Worm (Caenorhabditis elegans) whole organism, L1 larva: ENCODE data around the gene smg-8.

Experiments
- C16A3.4 ChIP-seq: fragments of 150-350 bp; optimal IDR thresholded peaks from 2 replicates; lab custom pipeline; 2014; ENCODE audit warnings: missing biosample characterization, missing genetic modification characterization
- F16B12.6 ChIP-seq: fragments of 150-350 bp; optimal IDR thresholded peaks from 2 replicates; lab custom pipeline; 2014; ENCODE audit warnings: missing biosample characterization, missing genetic modification characterization
- Y116A8C.19 ChIP-seq: sonication (generic microtip); optimal IDR thresholded peaks from 2 replicates; lab custom pipeline; 2016; ENCODE audit warnings: missing compliant biosample characterization, missing genetic modification characterization, borderline replicate concordance
- aha-1 ChIP-seq: fragments of 150-350 bp; optimal IDR thresholded peaks from 2 replicates; lab custom pipeline; 2014; ENCODE audit warnings: missing biosample characterization, missing genetic modification characterization
- aly-2 ChIP-seq: fragments of 150-350 bp; optimal IDR thresholded peaks from 2 replicates; lab custom pipeline; 2014; ENCODE audit warnings: missing biosample characterization, missing genetic modification characterization
- ama-1 ChIP-seq: fragments of 150-350 bp; optimal IDR thresholded peaks from 2 replicates; lab custom pipeline; 2014
- blmp-1 ChIP-seq: fragments of 150-350 bp; optimal IDR thresholded peaks from 2 replicates; lab custom pipeline; 2014; ENCODE audit warnings: missing biosample characterization, missing genetic modification characterization
- ceh-8 ChIP-seq: fragments of 200-800 bp; sonication (Bioruptor generic); optimal IDR thresholded peaks from 2 replicates; lab custom pipeline; 2018; ENCODE audit warnings: mild to moderate bottlenecking, missing genetic modification characterization, moderate library complexity, missing compliant biosample characterization
- ceh-82 ChIP-seq, 3 experiments: fragments of 150-350 bp in 1 of 3; sonication (generic microtip) in 2 of 3; optimal IDR thresholded peaks; 2 replicates each; lab custom pipeline; 2014 to 2017; ENCODE audit warnings: missing biosample characterization in 3 of 3, missing genetic modification characterization in 3 of 3
- ceh-88 ChIP-seq: fragments of 200-800 bp; sonication (Bioruptor generic); IDR thresholded peaks from 2 replicates; pipeline ENCODE4 v1.3.6; 2022; ENCODE audit warnings: missing genetic modification characterization, missing compliant biosample characterization
- ces-1 ChIP-seq: fragments of 150-350 bp; optimal IDR thresholded peaks from 2 replicates; lab custom pipeline; 2014; ENCODE audit warnings: missing biosample characterization, missing genetic modification reagents, missing genetic modification characterization
- dpl-1 ChIP-seq, 3 experiments: fragments of 150-350 bp in 2 of 3; sonication (generic microtip) in 1 of 3; optimal IDR thresholded peaks; 2 replicates each; lab custom pipeline; 2014 to 2017; ENCODE audit warnings: missing biosample characterization in 3 of 3, missing genetic modification characterization in 3 of 3, missing genetic modification reagents in 3 of 3
- efl-3 ChIP-seq: fragments of 200-800 bp; sonication (Bioruptor generic); optimal IDR thresholded peaks from 2 replicates; lab custom pipeline; 2018; ENCODE audit warnings: mild to moderate bottlenecking, missing genetic modification characterization, missing compliant biosample characterization
- egl-13 ChIP-seq: sonication (generic microtip); optimal IDR thresholded peaks from 2 replicates; lab custom pipeline; 2016; ENCODE audit warnings: missing genotype, missing genetic modification reagents, missing genetic modification characterization, missing compliant biosample characterization
- egl-27 ChIP-seq, 2 experiments: fragments of 150-350 bp in 1 of 2; sonication (generic microtip); optimal IDR thresholded peaks; 3 replicates each; lab custom pipeline; 2017 to 2018; ENCODE audit warnings: missing biosample characterization in 2 of 2, missing genetic modification characterization in 2 of 2, missing genetic modification reagents in 2 of 2
- ets-5 ChIP-seq: fragments of 200-800 bp; sonication (Bioruptor generic); IDR thresholded peaks from 2 replicates; pipeline ENCODE4 v1.3.6; 2022; ENCODE audit warnings: missing genetic modification characterization, missing compliant biosample characterization
- fkh-4 ChIP-seq: sonication (generic microtip); optimal IDR thresholded peaks from 2 replicates; lab custom pipeline; 2016; ENCODE audit warnings: missing compliant biosample characterization, missing genetic modification characterization, borderline replicate concordance
- jun-1 ChIP-seq: fragments of 150-350 bp; optimal IDR thresholded peaks from 2 replicates; lab custom pipeline; 2014; ENCODE audit warnings: missing biosample characterization, missing genetic modification reagents, missing genetic modification characterization
- lin-15B ChIP-seq: fragments of 150-350 bp; sonication (generic microtip); optimal IDR thresholded peaks from 3 replicates; lab custom pipeline; 2014; ENCODE audit warnings: missing biosample characterization, missing genetic modification characterization
- lin-35 ChIP-seq, 2 experiments: fragments of 150-350 bp; optimal IDR thresholded peaks; 2 replicates each; lab custom pipeline; 2014; ENCODE audit warnings: missing biosample characterization in 2 of 2, missing genetic modification characterization in 2 of 2, missing genetic modification reagents in 2 of 2
- lin-39 ChIP-seq: fragments of 150-350 bp; optimal IDR thresholded peaks from 2 replicates; lab custom pipeline; 2014; ENCODE audit warnings: missing biosample characterization, missing genetic modification reagents, missing genetic modification characterization
- lir-3 ChIP-seq: sonication (generic microtip); optimal IDR thresholded peaks from 2 replicates; lab custom pipeline; 2016; ENCODE audit warnings: mild to moderate bottlenecking, missing genetic modification characterization, moderate library complexity, missing compliant biosample characterization; ENCODE audit not compliant: poor library complexity
- lsy-2 ChIP-seq, 2 experiments: fragments of 150-350 bp; optimal IDR thresholded peaks; 2 replicates each; lab custom pipeline; 2014; ENCODE audit warnings: missing biosample characterization in 2 of 2, missing genetic modification characterization in 2 of 2
- mep-1 ChIP-seq: fragments of 150-350 bp; optimal IDR thresholded peaks from 2 replicates; lab custom pipeline; 2014; ENCODE audit warnings: missing biosample characterization, missing genetic modification characterization
- nhr-19 ChIP-seq: fragments of 200-800 bp; sonication (Bioruptor generic); conservative IDR thresholded peaks from 2 replicates; pipeline ENCODE4 v1.3.6; 2022; ENCODE audit warnings: missing genetic modification characterization, missing compliant biosample characterization
- nhr-20 ChIP-seq: sonication (generic microtip); optimal IDR thresholded peaks from 2 replicates; lab custom pipeline; 2016; ENCODE audit warnings: mild to moderate bottlenecking, missing genetic modification characterization, missing compliant biosample characterization
- nhr-237 ChIP-seq: fragments of 150-350 bp; optimal IDR thresholded peaks from 2 replicates; lab custom pipeline; 2014; ENCODE audit warnings: missing biosample characterization, missing genetic modification characterization
- nhr-47 ChIP-seq: sonication (generic microtip); optimal IDR thresholded peaks from 2 replicates; lab custom pipeline; 2016; ENCODE audit warnings: mild to moderate bottlenecking, missing genetic modification characterization, moderate library complexity, missing compliant biosample characterization
- nhr-84 ChIP-seq: sonication (generic microtip); optimal IDR thresholded peaks from 2 replicates; lab custom pipeline; 2017; ENCODE audit warnings: missing biosample characterization, missing genetic modification characterization
- nhr-85 ChIP-seq: sonication (generic microtip); peaks from one replicate; lab custom pipeline; 2016; ENCODE audit warnings: missing genetic modification characterization, inconsistent platforms, missing compliant biosample characterization
- nhr-90 ChIP-seq: sonication (generic microtip); optimal IDR thresholded peaks from 2 replicates; lab custom pipeline; 2016; ENCODE audit warnings: mild to moderate bottlenecking, missing genetic modification characterization, missing compliant biosample characterization; ENCODE audit not compliant: poor library complexity
- pqm-1 ChIP-seq: sonication (generic microtip); optimal IDR thresholded peaks from 3 replicates; lab custom pipeline; 2017; ENCODE audit warnings: missing biosample characterization, missing genetic modification characterization
- rnt-1 ChIP-seq: sonication (generic microtip); optimal IDR thresholded peaks from 2 replicates; lab custom pipeline; 2016; ENCODE audit warnings: mild to moderate bottlenecking, missing genetic modification characterization, moderate library complexity, missing compliant biosample characterization
- skn-1 ChIP-seq: fragments of 150-350 bp; optimal IDR thresholded peaks from 2 replicates; lab custom pipeline; 2014; ENCODE audit warnings: missing biosample characterization, missing genetic modification characterization
- sox-4 ChIP-seq: sonication (generic microtip); optimal IDR thresholded peaks from 2 replicates; lab custom pipeline; 2016; ENCODE audit warnings: missing genetic modification characterization, missing compliant biosample characterization
- sptf-1 ChIP-seq: fragments of 150-350 bp; optimal IDR thresholded peaks from 2 replicates; lab custom pipeline; 2014; ENCODE audit warnings: missing biosample characterization, missing genetic modification characterization
- tbx-2 ChIP-seq: sonication (generic microtip); optimal IDR thresholded peaks from 2 replicates; lab custom pipeline; 2016; ENCODE audit warnings: missing genetic modification characterization, missing compliant biosample characterization
- tlp-1 ChIP-seq: fragments of 150-350 bp; optimal IDR thresholded peaks from 2 replicates; lab custom pipeline; 2014; ENCODE audit warnings: missing biosample characterization, missing genetic modification characterization
- unc-130 ChIP-seq: fragments of 150-350 bp; optimal IDR thresholded peaks from 2 replicates; lab custom pipeline; 2017; ENCODE audit warnings: missing biosample characterization, missing genetic modification characterization, inconsistent platforms
- unc-30 ChIP-seq: sonication (generic microtip); optimal IDR thresholded peaks from 2 replicates; lab custom pipeline; 2017; ENCODE audit warnings: missing biosample characterization, missing genetic modification characterization
- unc-62 ChIP-seq: fragments of 150-350 bp; optimal IDR thresholded peaks from 2 replicates; lab custom pipeline; 2014; ENCODE audit warnings: missing biosample characterization, missing genetic modification reagents, missing genetic modification characterization
- unc-98 ChIP-seq: fragments of 200-800 bp; sonication (Bioruptor generic); IDR thresholded peaks from 2 replicates; pipeline ENCODE4 v1.3.6; 2022; ENCODE audit warnings: missing genetic modification characterization, missing compliant biosample characterization
- xbp-1 ChIP-seq: sonication (generic microtip); optimal IDR thresholded peaks from 2 replicates; lab custom pipeline; 2016; ENCODE audit warnings: missing genetic modification characterization, missing compliant biosample characterization
- zip-4 ChIP-seq: fragments of 200-800 bp; sonication (Bioruptor generic); optimal IDR thresholded peaks from 2 replicates; lab custom pipeline; 2018; ENCODE audit warnings: mild to moderate bottlenecking, missing genetic modification characterization, moderate library complexity, missing compliant biosample characterization
- ztf-11 ChIP-seq, 2 experiments: sonication (generic microtip); optimal IDR thresholded peaks; 2 replicates each; lab custom pipeline; 2016 to 2017; ENCODE audit warnings: missing genetic modification characterization in 2 of 2, missing biosample characterization in 1 of 2, missing compliant biosample characterization in 1 of 2

Gene smg-8

ce11 chrII:14404741-14405488, 36.3 kb upstream of the smg-8 start (continued):
- TF ChIP-seq ceh-88 (GFP tag; lab: Robert Waterston, UW), result no peak
- no peak for TF ChIP-seq egl-27 (tag; optimal IDR thresholded peaks at IDR 0.05; lab: Kevin White, UChicago)
- TF ChIP-seq ceh-82 (tag; optimal IDR thresholded peaks at IDR 0.05; lab: Kevin White, UChicago), result peak; percentile 1 to 31 (median 14)
- TF ChIP-seq unc-62, result no peak
- peak; percentile 41 to 63 for TF ChIP-seq lin-35 (GFP tag; optimal IDR thresholded peaks at IDR 0.05; lab: Kevin White, UChicago)
- peak; percentile 68 for TF ChIP-seq xbp-1 (tag; lab: Kevin White, UChicago)
- TF ChIP-seq nhr-237 (tag; lab: Kevin White, UChicago), result no peak
- no peak for TF ChIP-seq Y116A8C.19
- no peak for TF ChIP-seq sox-4 (tag; lab: Kevin White, UChicago)
- TF ChIP-seq nhr-85 (tag; lab: Kevin White, UChicago), result peak; percentile 92
- peak; percentile 61 to 67 for TF ChIP-seq lsy-2 (tag; optimal IDR thresholded peaks at IDR 0.05; lab: Kevin White, UChicago)
- TF ChIP-seq mep-1 (tag; lab: Kevin White, UChicago), result peak; percentile 58
- TF ChIP-seq lin-15B (tag; lab: Kevin White, UChicago), result no peak
- peak; percentile 83 for TF ChIP-seq jun-1 (tag; lab: Kevin White, UChicago)
- TF ChIP-seq unc-98 (GFP tag; lab: Robert Waterston, UW), result no peak
- TF ChIP-seq nhr-20, result peak; percentile 82
- TF ChIP-seq tlp-1 (tag; lab: Kevin White, UChicago), result no peak
- TF ChIP-seq egl-13 (tag; lab: Kevin White, UChicago), result peak; percentile 55
- peak; percentile 77 for TF ChIP-seq nhr-19 (GFP tag; lab: Robert Waterston, UW)
- peak; percentile 37 for TF ChIP-seq C16A3.4 (tag; lab: Kevin White, UChicago)
- TF ChIP-seq efl-3, result peak; percentile 55
- TF ChIP-seq pqm-1 (tag; lab: Kevin White, UChicago), result no peak
- TF ChIP-seq lir-3 (tag; lab: Kevin White, UChicago), result no peak
- TF ChIP-seq ces-1 (GFP tag; lab: Kevin White, UChicago), result no peak
- TF ChIP-seq F16B12.6 (tag; lab: Kevin White, UChicago), result no peak
- TF ChIP-seq dpl-1 (GFP tag; optimal IDR thresholded peaks at IDR 0.05; lab: Kevin White, UChicago), result peak; percentile 36 to 61 (median 60)
- peak; percentile 82 for TF ChIP-seq nhr-90
- peak; percentile 63 for TF ChIP-seq aha-1 (tag; lab: Kevin White, UChicago)
- peak; percentile 47 for TF ChIP-seq lin-39 (tag; lab: Kevin White, UChicago)
- no peak for TF ChIP-seq ama-1 (lab: Kevin White, UChicago)
- peak; percentile 25 for TF ChIP-seq skn-1 (tag; lab: Kevin White, UChicago)
- TF ChIP-seq fkh-4 (tag; lab: Kevin White, UChicago), result no peak
- peak; percentile 68 for TF ChIP-seq ceh-8 (GFP tag; lab: Kevin White, UChicago)
- TF ChIP-seq ets-5, result no peak
- no peak for TF ChIP-seq aly-2 (tag; lab: Kevin White, UChicago)
- peak; percentile 75 for TF ChIP-seq tbx-2
- TF ChIP-seq nhr-47 (tag; lab: Kevin White, UChicago), result peak; percentile 81
- TF ChIP-seq blmp-1 (tag; lab: Kevin White, UChicago), result peak; percentile 92
- TF ChIP-seq rnt-1 (tag; lab: Kevin White, UChicago), result peak; percentile 50
- TF ChIP-seq sptf-1 (tag; lab: Kevin White, UChicago), result no peak
- TF ChIP-seq, all 84 proteins: peak for 43

ce11 chrII:14405489-14406059, 35.6 kb upstream of the smg-8 start:
- no peak for TF ChIP-seq zip-4
- TF ChIP-seq jun-1 (tag; lab: Kevin White, UChicago), result no peak
- no peak for TF ChIP-seq ztf-11 (tag; optimal IDR thresholded peaks at IDR 0.05; lab: Kevin White, UChicago)
- TF ChIP-seq nhr-84 (tag; lab: Kevin White, UChicago), result no peak
- no peak for TF ChIP-seq blmp-1 (tag; lab: Kevin White, UChicago)
- TF ChIP-seq nhr-90, result no peak
- TF ChIP-seq nhr-47 (tag; lab: Kevin White, UChicago), result no peak
- TF ChIP-seq ama-1 (lab: Kevin White, UChicago), result peak; percentile 13
- TF ChIP-seq unc-30 (tag; lab: Kevin White, UChicago), result no peak
- no peak for TF ChIP-seq unc-130 (tag; lab: Kevin White, UChicago)
- TF ChIP-seq nhr-19 (GFP tag; lab: Robert Waterston, UW), result no peak
- peak; percentile 22 for TF ChIP-seq mep-1 (tag; lab: Kevin White, UChicago)
- no peak for TF ChIP-seq lir-3 (tag; lab: Kevin White, UChicago)
- TF ChIP-seq nhr-20, result no peak
